Fruit fly (Drosophila melanogaster) whole organism, embryonic: ENCODE results near the gene dlp.

Experiments
- CG10267 ChIP-seq: fragments of 200-800 bp; sonication (Bioruptor generic); optimal IDR thresholded peaks from 2 replicates; lab custom pipeline; 2018; ENCODE audit warnings: missing biosample characterization, mild to moderate bottlenecking, missing genetic modification characterization, moderate library complexity
- CG10979 ChIP-seq: fragments of 200-800 bp; sonication (Bioruptor generic); optimal IDR thresholded peaks from 2 replicates; lab custom pipeline; 2018; ENCODE audit warnings: missing biosample characterization, mild to moderate bottlenecking, missing genetic modification characterization, moderate library complexity
- CG5180 ChIP-seq: fragments of 200-800 bp; sonication (Bioruptor generic); optimal IDR thresholded peaks from 3 replicates; lab custom pipeline; 2017; ENCODE audit warnings: missing biosample characterization, missing genetic modification characterization, mild to moderate bottlenecking, moderate library complexity, missing genetic modification reagents
- Eip74EF ChIP-seq, 2 experiments: fragments of 200-800 bp in 1 of 2; fragments of >200 bp in 1 of 2; sonication (Bioruptor generic) in 1 of 2; optimal IDR thresholded peaks; 2 replicates each; lab custom pipeline; 2017 to 2019; ENCODE audit warnings: missing biosample characterization in 2 of 2, missing genetic modification characterization in 2 of 2, mild to moderate bottlenecking in 1 of 2, moderate library complexity in 1 of 2
- GATAe ChIP-seq: fragments of 200-800 bp; sonication (Bioruptor generic); conservative IDR thresholded peaks from 2 replicates; pipeline ENCODE4 v1.3.6; 2022; ENCODE audit warnings: missing biosample characterization, missing genetic modification characterization
- az2 ChIP-seq: fragments of 200-800 bp; sonication (Bioruptor generic); optimal IDR thresholded peaks from 3 replicates; lab custom pipeline; 2016; ENCODE audit warnings: missing biosample characterization, missing genetic modification characterization
- tx ChIP-seq: fragments of 200-800 bp; sonication (Bioruptor generic); optimal IDR thresholded peaks from 2 replicates; lab custom pipeline; 2016; ENCODE audit warnings: missing biosample characterization, missing genetic modification characterization

dm6 chr3L:14648922-14649321 is 16.5 kb downstream of the dlp start:
- TF ChIP-seq tx (GFP tag; lab: Kevin White, UChicago) (no peak), az2 (GFP tag; lab: Kevin White, UChicago) (no peak), GATAe (GFP tag; lab: Robert Waterston, UW) (no peak), CG10267 (tag; lab: Kevin White, UChicago) (no peak), CG10979 (tag; lab: Kevin White, UChicago) (no peak), Eip74EF (GFP tag; optimal IDR thresholded peaks at IDR 0.05; lab: Kevin White, UChicago) (no peak), CG5180 (no peak)
